Worm (Caenorhabditis elegans) whole organism, late embryonic: ENCODE data around the gene mrpl-1.

Experiments used
- C08G9.2 ChIP-seq: sonication (generic microtip); optimal IDR thresholded peaks from 2 replicates; lab custom pipeline; 2016; ENCODE audit warnings: mild to moderate bottlenecking, missing genetic modification characterization, moderate library complexity, missing compliant biosample characterization
- C38D4.7 ChIP-seq: fragments of 200-800 bp; sonication (Bioruptor generic); optimal IDR thresholded peaks from 2 replicates; lab custom pipeline; 2018; ENCODE audit warnings: mild to moderate bottlenecking, missing genetic modification characterization, moderate library complexity, missing compliant biosample characterization
- F13H6.1 ChIP-seq: sonication (generic microtip); optimal IDR thresholded peaks from 2 replicates; lab custom pipeline; 2016; ENCODE audit warnings: missing genetic modification characterization, missing compliant biosample characterization
- K02D7.2 ChIP-seq: sonication (generic microtip); optimal IDR thresholded peaks from 2 replicates; lab custom pipeline; 2017; ENCODE audit warnings: mild to moderate bottlenecking, missing genetic modification characterization, missing compliant biosample characterization
- ceh-19 ChIP-seq: fragments of 200-800 bp; sonication (Bioruptor generic); optimal IDR thresholded peaks from 2 replicates; lab custom pipeline; 2018; ENCODE audit warnings: mild to moderate bottlenecking, missing genetic modification characterization, missing compliant biosample characterization
- ceh-22 ChIP-seq: sonication (generic microtip); optimal IDR thresholded peaks from 2 replicates; lab custom pipeline; 2017; ENCODE audit warnings: missing biosample characterization, missing genetic modification characterization
- ceh-24 ChIP-seq: sonication (generic microtip); optimal IDR thresholded peaks from 2 replicates; lab custom pipeline; 2016; ENCODE audit warnings: mild to moderate bottlenecking, missing genetic modification characterization, missing compliant biosample characterization
- ceh-31 ChIP-seq: sonication (generic microtip); optimal IDR thresholded peaks from 2 replicates; lab custom pipeline; 2016; ENCODE audit warnings: missing genetic modification characterization, missing compliant biosample characterization
- ceh-45 ChIP-seq: fragments of 200-800 bp; sonication (Bioruptor generic); IDR thresholded peaks from 2 replicates; pipeline ENCODE4 v1.3.6; 2022; ENCODE audit warnings: missing genetic modification reagents, missing genetic modification characterization, missing compliant biosample characterization
- che-1 ChIP-seq: sonication (generic microtip); optimal IDR thresholded peaks from 2 replicates; lab custom pipeline; 2016; ENCODE audit warnings: mild to moderate bottlenecking, missing genetic modification characterization, missing compliant biosample characterization
- dve-1 ChIP-seq: sonication (generic microtip); optimal IDR thresholded peaks from 2 replicates; lab custom pipeline; 2017; ENCODE audit warnings: antibody characterized with exemption, mild to moderate bottlenecking, missing genetic modification characterization, missing compliant biosample characterization
- ets-4 ChIP-seq: sonication (generic microtip); optimal IDR thresholded peaks from 2 replicates; lab custom pipeline; 2016; ENCODE audit warnings: missing genetic modification characterization, missing compliant biosample characterization
- fkh-10 ChIP-seq: fragments of 150-350 bp; optimal IDR thresholded peaks from 2 replicates; lab custom pipeline; 2014; ENCODE audit warnings: missing biosample characterization, missing genetic modification reagents, missing genetic modification characterization
- fkh-6 ChIP-seq: sonication (generic microtip); optimal IDR thresholded peaks from 2 replicates; lab custom pipeline; 2016; ENCODE audit warnings: missing genetic modification characterization, missing compliant biosample characterization
- gmeb-2 ChIP-seq: sonication (generic microtip); optimal IDR thresholded peaks from 2 replicates; lab custom pipeline; 2016; ENCODE audit warnings: missing genetic modification characterization, inconsistent platforms, missing compliant biosample characterization
- hlh-13 ChIP-seq: fragments of 200-800 bp; sonication (Bioruptor generic); optimal IDR thresholded peaks from 2 replicates; lab custom pipeline; 2018; ENCODE audit warnings: mild to moderate bottlenecking, missing genetic modification characterization, missing compliant biosample characterization
- mec-3 ChIP-seq: sonication (generic microtip); optimal IDR thresholded peaks from 2 replicates; lab custom pipeline; 2016; ENCODE audit warnings: borderline replicate concordance, missing genetic modification characterization, missing compliant biosample characterization
- nfya-1 ChIP-seq: sonication (generic microtip); optimal IDR thresholded peaks from 2 replicates; lab custom pipeline; 2017; ENCODE audit warnings: missing genetic modification characterization, mild to moderate bottlenecking, missing compliant biosample characterization, antibody characterized with exemption, moderate library complexity
- pag-3 ChIP-seq: sonication (generic microtip); optimal IDR thresholded peaks from 2 replicates; lab custom pipeline; 2016; ENCODE audit warnings: missing compliant biosample characterization, missing genetic modification characterization, borderline replicate concordance
- pax-1 ChIP-seq: fragments of 150-350 bp; optimal IDR thresholded peaks from 2 replicates; lab custom pipeline; 2014; ENCODE audit warnings: missing biosample characterization, missing genetic modification characterization
- pha-2 ChIP-seq: sonication (generic microtip); optimal IDR thresholded peaks from 2 replicates; lab custom pipeline; 2017; ENCODE audit warnings: mild to moderate bottlenecking, missing genetic modification characterization, missing compliant biosample characterization
- pha-4 ChIP-seq: fragments of 150-350 bp; optimal IDR thresholded peaks from 2 replicates; lab custom pipeline; 2018; ENCODE audit warnings: missing biosample characterization, missing genetic modification reagents, missing genetic modification characterization
- pqm-1 ChIP-seq: sonication (generic microtip); optimal IDR thresholded peaks from 2 replicates; lab custom pipeline; 2016; ENCODE audit warnings: missing genetic modification characterization, missing compliant biosample characterization
- ref-2 ChIP-seq: sonication (generic microtip); optimal IDR thresholded peaks from 2 replicates; lab custom pipeline; 2016; ENCODE audit warnings: missing genetic modification characterization, missing compliant biosample characterization
- tbx-2 ChIP-seq: sonication (generic microtip); optimal IDR thresholded peaks from 2 replicates; lab custom pipeline; 2016; ENCODE audit warnings: missing genetic modification characterization, missing compliant biosample characterization
- unc-3 ChIP-seq, 2 experiments: fragments of 200-800 bp in 1 of 2; sonication (Bioruptor generic) in 1 of 2; sonication (generic microtip) in 1 of 2; conservative IDR thresholded peaks in 1 of 2; optimal IDR thresholded peaks in 1 of 2; 2 replicates each; pipeline versions ENCODE4 v1.3.6 to Lab custom; 2016 to 2022; ENCODE audit warnings: missing compliant biosample characterization in 2 of 2, missing genetic modification characterization in 2 of 2, missing genetic modification reagents in 1 of 2
- unc-42 ChIP-seq: sonication (generic microtip); optimal IDR thresholded peaks from 2 replicates; lab custom pipeline; 2016; ENCODE audit warnings: missing genotype, missing genetic modification characterization, missing compliant biosample characterization
- zip-5 ChIP-seq: sonication (generic microtip); optimal IDR thresholded peaks from 2 replicates; lab custom pipeline; 2016; ENCODE audit warnings: missing genetic modification characterization, missing compliant biosample characterization

mrpl-1 gene

DNA sequence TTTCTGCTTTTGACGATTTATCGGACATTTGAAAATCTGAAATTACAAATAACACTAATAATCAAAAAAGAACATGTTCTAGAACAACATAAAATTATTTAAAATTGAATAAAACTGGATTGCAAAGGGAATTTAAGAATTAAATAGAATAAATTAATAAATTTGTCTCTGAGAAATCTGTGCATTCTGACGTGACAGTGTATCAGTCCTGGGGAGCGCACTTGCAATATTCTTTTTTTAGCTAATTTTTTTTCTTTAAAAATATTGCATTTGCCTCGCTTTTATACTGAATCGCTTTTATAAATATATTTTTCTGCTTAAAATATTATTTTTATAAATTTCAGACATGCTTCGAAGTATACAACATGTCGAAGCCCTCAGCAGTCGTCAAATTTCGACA, at the start of gene mrpl-1, which contains the start of the genes emc-6 and mrps-24:
Gene mrpl-1 (minus strand): TSS at position 1 of the 400 bp plus-strand sequence.
Gene emc-6 (minus strand): TSS at position 36 of the 400 bp plus-strand sequence.
Gene mrps-24 (plus strand): TSS at position 345 of the 400 bp plus-strand sequence.
- peak; percentile 24 for TF ChIP-seq nfya-1 (tag; lab: Kevin White, UChicago)
- TF ChIP-seq unc-42: peak; percentile 78
- no peak for TF ChIP-seq ceh-22 (tag; lab: Kevin White, UChicago)

DNA sequence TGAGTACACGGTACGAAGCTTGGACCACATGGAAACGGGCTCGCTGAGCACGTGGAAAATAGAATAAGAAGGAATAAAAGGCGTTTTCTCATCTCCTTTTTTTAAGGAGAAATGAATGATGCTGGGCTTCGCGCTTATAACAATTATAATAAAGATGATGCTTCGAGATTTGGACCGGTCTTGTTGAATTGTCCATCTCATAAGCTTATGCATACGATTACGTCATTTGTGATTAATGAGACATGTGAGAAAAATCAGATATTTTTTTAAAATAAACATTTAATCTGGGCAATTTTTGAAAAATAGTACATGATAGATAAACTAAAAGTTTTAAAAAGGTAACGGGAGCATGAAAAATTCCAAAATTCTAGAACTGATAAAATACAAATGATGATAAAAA, 47.7 kb upstream of the mrpl-1 start, which contains the start of gene C46A5.4:
Gene C46A5.4 (minus strand): TSS at position 101 of the 400 bp plus-strand sequence.
- TF ChIP-seq tbx-2 (tag; lab: Kevin White, UChicago) (no peak), ceh-24 (tag; lab: Kevin White, UChicago) (no peak)

DNA sequence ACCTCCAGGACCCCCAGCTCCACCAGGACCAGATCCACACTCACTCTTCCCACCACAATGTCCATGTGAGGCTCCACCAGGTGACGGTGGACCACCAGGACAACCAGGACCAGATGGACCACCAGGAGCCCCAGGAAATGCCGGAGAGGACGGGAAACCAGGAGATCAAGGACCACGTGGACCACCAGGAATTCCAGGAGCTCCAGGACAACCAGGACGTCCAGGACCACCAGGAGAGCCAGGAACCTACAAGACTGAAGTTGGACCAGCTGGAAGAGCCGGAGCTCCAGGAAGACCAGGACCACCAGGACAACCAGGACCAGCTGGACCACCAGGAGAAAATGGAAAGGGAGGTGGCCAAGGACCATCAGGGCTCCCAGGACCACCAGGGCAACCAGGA, 44.6 kb upstream of the mrpl-1 start:
- TF ChIP-seq ref-2 (tag; lab: Kevin White, UChicago): no peak
- no peak for TF ChIP-seq ceh-31 (tag; lab: Kevin White, UChicago)
- peak; percentile 56 for TF ChIP-seq mec-3 (tag; lab: Kevin White, UChicago)

DNA sequence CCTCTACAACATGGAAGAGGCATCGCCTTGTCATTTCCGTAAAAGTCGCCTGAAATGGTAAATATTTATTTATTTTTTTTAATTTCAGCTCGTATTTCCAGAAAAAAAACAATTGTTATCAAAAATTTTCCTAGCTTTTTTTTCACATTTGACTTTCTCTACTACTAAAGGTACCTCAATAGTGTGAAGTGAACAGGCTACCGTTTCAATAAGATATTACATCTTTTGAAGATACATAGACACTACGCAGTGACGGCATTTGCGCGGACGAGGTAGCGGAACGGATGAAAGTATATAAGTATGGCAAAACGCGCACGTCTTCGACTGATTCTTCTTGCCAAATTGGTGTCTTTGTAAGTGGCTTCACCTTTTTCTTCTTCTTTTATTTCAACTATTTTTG, 43.6 kb upstream of the mrpl-1 start, which contains the start of gene col-14:
Gene col-14 (plus strand): TSS at position 301 of the 400 bp plus-strand sequence.
- TF ChIP-seq pha-4 (tag; lab: Kevin White, UChicago): no peak
- no peak for TF ChIP-seq hlh-13 (GFP tag; lab: Kevin White, UChicago)
- no peak for TF ChIP-seq che-1 (tag; lab: Kevin White, UChicago)
- TF ChIP-seq ceh-19 (GFP tag; lab: Kevin White, UChicago): no peak
- TF ChIP-seq zip-5: no peak
- no peak for TF ChIP-seq ceh-45 (GFP tag; lab: Robert Waterston, UW)
- TF ChIP-seq pax-1 (tag; lab: Kevin White, UChicago): no peak

DNA sequence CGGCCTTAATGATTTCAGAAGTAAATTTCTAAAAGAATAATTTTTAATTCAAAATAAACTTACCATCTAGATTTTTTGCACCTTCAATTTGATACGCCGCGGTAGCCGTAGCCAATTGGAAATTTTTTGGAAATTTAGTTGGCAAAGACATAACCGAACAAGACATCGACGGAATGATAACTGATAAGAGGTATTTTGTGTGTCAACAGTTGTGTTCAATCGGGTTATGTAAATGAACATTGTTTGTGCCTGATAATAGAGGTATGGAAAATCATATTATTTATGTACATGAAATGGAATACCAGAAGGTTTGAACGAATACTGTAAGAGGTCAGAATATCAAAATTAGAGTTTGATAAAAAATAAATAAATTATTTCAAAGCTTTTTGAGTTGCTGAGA, 38.3 kb upstream of the mrpl-1 start, which contains the start of gene klo-1:
Gene klo-1 (minus strand): TSS at position 388 of the 400 bp plus-strand sequence.
- no peak for TF ChIP-seq dve-1 (tag; lab: Kevin White, UChicago)
- TF ChIP-seq pag-3 (tag; lab: Kevin White, UChicago): no peak
- no peak for TF ChIP-seq ceh-45 (GFP tag; lab: Robert Waterston, UW)
- TF ChIP-seq K02D7.2: no peak
- no peak for TF ChIP-seq gmeb-2 (tag; lab: Kevin White, UChicago)
- TF ChIP-seq ceh-24 (tag; lab: Kevin White, UChicago): no peak
- no peak for TF ChIP-seq fkh-6
- TF ChIP-seq C08G9.2 (tag; lab: Kevin White, UChicago): no peak
- no peak for TF ChIP-seq ets-4
- TF ChIP-seq fkh-10 (GFP tag; lab: Kevin White, UChicago): no peak
- TF ChIP-seq C38D4.7 (GFP tag; lab: Kevin White, UChicago): no peak

DNA sequence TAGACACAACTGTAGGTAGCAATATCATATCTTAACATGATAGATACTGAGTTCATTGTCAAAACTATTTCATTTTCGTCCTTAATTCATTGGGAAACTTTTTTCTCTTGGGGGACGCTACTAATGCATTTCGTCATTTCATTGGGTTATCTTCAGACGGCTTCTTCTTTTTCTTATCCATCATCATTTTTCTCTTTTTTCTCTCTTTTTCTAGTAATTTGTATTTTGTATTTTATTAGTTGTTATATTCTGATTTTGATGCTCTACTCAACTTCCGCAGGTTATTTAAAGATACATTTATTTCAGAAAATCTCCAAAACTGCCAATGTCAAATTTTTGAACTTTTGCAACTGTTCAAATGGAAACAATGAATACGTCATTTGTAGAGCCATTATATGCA, 34.0 kb upstream of the mrpl-1 start, which contains the start of gene npr-35:
Gene npr-35 (plus strand): TSS at position 301 of the 400 bp plus-strand sequence.
- no peak for TF ChIP-seq F13H6.1 (tag; lab: Kevin White, UChicago)
- TF ChIP-seq ceh-31 (tag; lab: Kevin White, UChicago): no peak
- TF ChIP-seq fkh-10 (GFP tag; lab: Kevin White, UChicago): no peak
- TF ChIP-seq hlh-13 (GFP tag; lab: Kevin White, UChicago): no peak
- no peak for TF ChIP-seq pqm-1 (tag; lab: Kevin White, UChicago)
- TF ChIP-seq, all 69 proteins: peak for 0

DNA sequence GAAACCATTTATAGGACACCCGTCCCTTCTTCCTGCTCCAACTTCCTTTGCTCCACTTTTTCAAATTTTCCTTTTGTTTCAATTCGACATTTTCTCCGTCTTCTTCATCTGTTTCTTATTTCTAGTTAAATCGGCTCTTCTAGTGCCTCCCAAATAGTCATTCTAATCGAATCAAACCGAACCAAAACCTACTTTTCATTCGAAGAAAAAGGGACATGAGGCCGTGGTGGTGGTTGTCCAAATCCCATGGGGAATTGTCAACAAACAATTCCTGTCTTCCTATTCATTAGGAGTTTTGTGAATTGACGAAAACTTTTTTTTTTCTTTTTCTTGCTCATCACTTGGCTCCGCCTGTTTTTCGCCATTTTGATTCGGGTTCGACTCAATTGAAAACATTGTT, 27.1 kb upstream of the mrpl-1 start:
- TF ChIP-seq unc-3 (GFP tag; conservative IDR thresholded peaks at IDR 0.05; lab: Robert Waterston, UW): no peak
- TF ChIP-seq unc-3 (tag; optimal IDR thresholded peaks at IDR 0.05; lab: Kevin White, UChicago): peak; percentile 2
- TF ChIP-seq pha-2 (tag; lab: Kevin White, UChicago): no peak
- TF ChIP-seq, all 69 proteins: peak for 1
